Fruit fly (Drosophila melanogaster) whole organism, embryonic: ENCODE measurements around the gene Hph.

Experiments used
- Asciz ChIP-seq: fragments of 200-800 bp; sonication (Bioruptor generic); optimal IDR thresholded peaks from 2 replicates; lab custom pipeline; 2017; ENCODE audit warnings: missing biosample characterization, mild to moderate bottlenecking, missing genetic modification characterization, missing genetic modification reagents
- Atf6 ChIP-seq: fragments of 200-800 bp; sonication (Bioruptor generic); IDR thresholded peaks from 2 replicates; pipeline ENCODE4 v1.3.6; 2022; ENCODE audit warnings: missing biosample characterization, missing genetic modification characterization
- BEAF-32 ChIP-seq: fragments of 200-800 bp; sonication (Bioruptor generic); optimal IDR thresholded peaks from 3 replicates; lab custom pipeline; 2017; ENCODE audit warnings: missing biosample characterization, missing genetic modification characterization, mild to moderate bottlenecking, moderate library complexity, missing genetic modification reagents
- Bgb ChIP-seq: fragments of 200-800 bp; sonication (Bioruptor generic); IDR thresholded peaks from 2 replicates; pipeline ENCODE4 v1.3.6; 2022; ENCODE audit warnings: missing biosample characterization, missing genetic modification characterization; ENCODE audit not compliant: partially characterized antibody
- CG1233 ChIP-seq: fragments of 200-800 bp; sonication (Bioruptor generic); optimal IDR thresholded peaks from 4 replicates; lab custom pipeline; 2018; ENCODE audit warnings: missing biosample characterization, mild to moderate bottlenecking, missing genetic modification characterization
- CG12659 ChIP-seq: fragments of 200-800 bp; sonication (Bioruptor generic); optimal IDR thresholded peaks from 3 replicates; lab custom pipeline; 2017; ENCODE audit warnings: mild to moderate bottlenecking, missing biosample characterization, missing genetic modification reagents, missing genetic modification characterization
- CG12769 ChIP-seq: fragments of 200-800 bp; sonication (Bioruptor generic); optimal IDR thresholded peaks from 2 replicates; lab custom pipeline; 2019; ENCODE audit warnings: missing biosample characterization, mild to moderate bottlenecking, missing genetic modification characterization, moderate library complexity
- CG1647 ChIP-seq: fragments of 200-800 bp; sonication (Bioruptor generic); optimal IDR thresholded peaks from 3 replicates; lab custom pipeline; 2016; ENCODE audit warnings: missing biosample characterization, missing genetic modification characterization
- CG16863 ChIP-seq: fragments of 200-800 bp; sonication (Bioruptor generic); optimal IDR thresholded peaks from 3 replicates; lab custom pipeline; 2016; ENCODE audit warnings: missing biosample characterization, missing genetic modification characterization
- CG17359 ChIP-seq: fragments of 200-800 bp; sonication (Bioruptor generic); optimal IDR thresholded peaks from 3 replicates; lab custom pipeline; 2018; ENCODE audit warnings: missing biosample characterization, mild to moderate bottlenecking, missing genetic modification characterization, moderate library complexity
- CG17361 ChIP-seq: fragments of 200-800 bp; sonication (Bioruptor generic); IDR thresholded peaks from 3 replicates; pipeline ENCODE4 v1.3.6; 2022; ENCODE audit warnings: missing biosample characterization, missing genetic modification characterization
- CG17568 ChIP-seq: fragments of 200-800 bp; sonication (Bioruptor generic); optimal IDR thresholded peaks from 2 replicates; lab custom pipeline; 2018; ENCODE audit warnings: missing biosample characterization, mild to moderate bottlenecking, missing genetic modification characterization, moderate library complexity
- CG1792 ChIP-seq: fragments of 200-800 bp; sonication (Bioruptor generic); optimal IDR thresholded peaks from 2 replicates; lab custom pipeline; 2016; ENCODE audit warnings: missing biosample characterization, missing genetic modification characterization
- CG1832 ChIP-seq: fragments of 200-800 bp; sonication (Bioruptor generic); optimal IDR thresholded peaks from 2 replicates; lab custom pipeline; 2017; ENCODE audit warnings: missing biosample characterization, mild to moderate bottlenecking, missing genetic modification characterization, inconsistent platforms
- CG2129 ChIP-seq: fragments of 200-800 bp; sonication (Bioruptor generic); IDR thresholded peaks from 2 replicates; pipeline ENCODE4 v1.3.6; 2022; ENCODE audit warnings: missing biosample characterization, missing genetic modification characterization; ENCODE audit not compliant: partially characterized antibody
- CG2678 ChIP-seq: fragments of 200-800 bp; sonication (Bioruptor generic); optimal IDR thresholded peaks from 3 replicates; lab custom pipeline; 2019; ENCODE audit warnings: missing biosample characterization, mild to moderate bottlenecking, missing genetic modification characterization, moderate library complexity
- CG34224 ChIP-seq: fragments of 200-800 bp; sonication (Bioruptor generic); IDR thresholded peaks from 3 replicates; pipeline ENCODE4 v1.3.6; 2022; ENCODE audit warnings: missing biosample characterization, missing genetic modification characterization; ENCODE audit not compliant: partially characterized antibody
- CG3995 ChIP-seq: fragments of 200-800 bp; sonication (Bioruptor generic); optimal IDR thresholded peaks from 3 replicates; lab custom pipeline; 2016; ENCODE audit warnings: missing biosample characterization, missing genetic modification characterization
- CG6654 ChIP-seq: fragments of 200-800 bp; sonication (Bioruptor generic); optimal IDR thresholded peaks from 2 replicates; lab custom pipeline; 2017; ENCODE audit warnings: missing biosample characterization, mild to moderate bottlenecking, missing genetic modification characterization
- CG6813 ChIP-seq: fragments of 200-800 bp; sonication (Bioruptor generic); optimal IDR thresholded peaks from 2 replicates; lab custom pipeline; 2017; ENCODE audit warnings: missing biosample characterization, missing genetic modification characterization, mild to moderate bottlenecking, moderate library complexity, missing genetic modification reagents
- CG9727 ChIP-seq: fragments of 200-800 bp; sonication (Bioruptor generic); optimal IDR thresholded peaks from 3 replicates; lab custom pipeline; 2017; ENCODE audit warnings: missing biosample characterization, mild to moderate bottlenecking, missing genetic modification characterization
- CrebB ChIP-seq: fragments of 200-800 bp; sonication (Bioruptor generic); optimal IDR thresholded peaks from 3 replicates; lab custom pipeline; 2018; ENCODE audit warnings: missing biosample characterization, mild to moderate bottlenecking, missing genetic modification characterization
- E2f2 ChIP-seq: fragments of 200-800 bp; sonication (Bioruptor generic); IDR thresholded peaks from 2 replicates; pipeline ENCODE4 v1.3.6; 2022; ENCODE audit warnings: missing biosample characterization, missing genetic modification characterization
- GATAe ChIP-seq: fragments of 200-800 bp; sonication (Bioruptor generic); conservative IDR thresholded peaks from 2 replicates; pipeline ENCODE4 v1.3.6; 2022; ENCODE audit warnings: missing biosample characterization, missing genetic modification characterization
- Kr ChIP-seq: fragments of 200-800 bp; sonication (Bioruptor generic); optimal IDR thresholded peaks from 2 replicates; lab custom pipeline; 2017; ENCODE audit warnings: missing biosample characterization, mild to moderate bottlenecking, missing genetic modification characterization
- Poxn ChIP-seq: fragments of 200-800 bp; sonication (Bioruptor generic); IDR thresholded peaks from 2 replicates; pipeline ENCODE4 v1.3.6; 2022; ENCODE audit warnings: missing biosample characterization, missing genetic modification characterization
- Sin3A ChIP-seq: fragments of >200 bp; optimal IDR thresholded peaks from 2 replicates; lab custom pipeline; 2018
- Sox100B ChIP-seq: fragments of 200-800 bp; sonication (Bioruptor generic); optimal IDR thresholded peaks from 3 replicates; lab custom pipeline; 2018; ENCODE audit warnings: missing biosample characterization, mild to moderate bottlenecking, missing genetic modification characterization
- al ChIP-seq: fragments of 200-800 bp; sonication (Bioruptor generic); IDR thresholded peaks from 2 replicates; pipeline ENCODE4 v1.3.6; 2022; ENCODE audit warnings: missing biosample characterization, missing genetic modification characterization
- ci ChIP-seq: fragments of 200-800 bp; sonication (Bioruptor generic); IDR thresholded peaks from 3 replicates; pipeline ENCODE4 v1.3.6; 2022; ENCODE audit warnings: missing biosample characterization, missing genetic modification characterization
- da ChIP-seq: fragments of 200-800 bp; sonication (Bioruptor generic); optimal IDR thresholded peaks from 2 replicates; lab custom pipeline; 2016; ENCODE audit warnings: missing biosample characterization, missing genetic modification characterization
- dmrt99B ChIP-seq: fragments of 200-800 bp; sonication (Bioruptor generic); optimal IDR thresholded peaks from 2 replicates; lab custom pipeline; 2018; ENCODE audit warnings: missing biosample characterization, mild to moderate bottlenecking, missing genetic modification characterization, moderate library complexity
- dysf ChIP-seq: fragments of 200-800 bp; sonication (Bioruptor generic); IDR thresholded peaks from 3 replicates; pipeline ENCODE4 v1.3.6; 2022; ENCODE audit warnings: missing biosample characterization, missing genetic modification characterization
- eve ChIP-seq, 2 experiments: fragments of >200 bp; optimal IDR thresholded peaks; 2 replicates each; lab custom pipeline; 2017; ENCODE audit warnings: missing biosample characterization in 2 of 2, missing genetic modification characterization in 2 of 2
- gce ChIP-seq: fragments of 200-800 bp; sonication (Bioruptor generic); IDR thresholded peaks from 3 replicates; pipeline ENCODE4 v1.3.6; 2022; ENCODE audit warnings: missing biosample characterization, missing genetic modification characterization
- gcm ChIP-seq: fragments of 200-800 bp; sonication (Bioruptor generic); optimal IDR thresholded peaks from 2 replicates; lab custom pipeline; 2019; ENCODE audit warnings: missing biosample characterization, mild to moderate bottlenecking, missing genetic modification characterization, moderate library complexity
- gt ChIP-seq: fragments of 200-800 bp; sonication (Bioruptor generic); IDR thresholded peaks from 2 replicates; pipeline ENCODE4 v1.3.6; 2022; ENCODE audit warnings: missing biosample characterization, missing genetic modification characterization
- hkb ChIP-seq, 2 experiments: fragments of 200-800 bp in 1 of 2; fragments of >200 bp in 1 of 2; sonication (Bioruptor generic) in 1 of 2; IDR thresholded peaks in 1 of 2; optimal IDR thresholded peaks in 1 of 2; 2 replicates each; pipeline versions ENCODE4 v1.3.6 to Lab custom; 2017 to 2022; ENCODE audit warnings: missing biosample characterization in 1 of 2, missing genetic modification characterization in 1 of 2
- lab ChIP-seq: fragments of 200-800 bp; sonication (Bioruptor generic); optimal IDR thresholded peaks from 3 replicates; lab custom pipeline; 2017; ENCODE audit warnings: missing biosample characterization, missing genetic modification characterization, mild to moderate bottlenecking, moderate library complexity, missing genetic modification reagents
- pho ChIP-seq: fragments of 200-800 bp; sonication (Bioruptor generic); optimal IDR thresholded peaks from 2 replicates; lab custom pipeline; 2016; ENCODE audit warnings: missing biosample characterization, missing genetic modification characterization
- pita ChIP-seq: fragments of 200-800 bp; sonication (Bioruptor generic); optimal IDR thresholded peaks from 2 replicates; lab custom pipeline; 2017; ENCODE audit warnings: missing biosample characterization, mild to moderate bottlenecking, missing genetic modification characterization
- salm ChIP-seq: fragments of 200-800 bp; sonication (Bioruptor generic); optimal IDR thresholded peaks from 2 replicates; lab custom pipeline; 2018; ENCODE audit warnings: missing biosample characterization, mild to moderate bottlenecking, missing genetic modification characterization
- seq ChIP-seq: fragments of 200-800 bp; sonication (Bioruptor generic); IDR thresholded peaks from 2 replicates; pipeline ENCODE4 v1.3.6; 2022; ENCODE audit warnings: missing biosample characterization, missing genetic modification characterization
- tap ChIP-seq: fragments of 200-800 bp; optimal IDR thresholded peaks from 3 replicates; lab custom pipeline; 2019; ENCODE audit warnings: missing biosample characterization, mild to moderate bottlenecking, missing genetic modification characterization, moderate library complexity
- tgo ChIP-seq: fragments of 200-800 bp; sonication (Bioruptor generic); IDR thresholded peaks from 3 replicates; pipeline ENCODE4 v1.3.6; 2022; ENCODE audit warnings: missing biosample characterization, missing genetic modification characterization
- tll ChIP-seq, 2 experiments: fragments of 200-800 bp in 1 of 2; fragments of >200 bp in 1 of 2; sonication (Bioruptor generic) in 1 of 2; optimal IDR thresholded peaks; 2 replicates each; lab custom pipeline; 2017 to 2019; ENCODE audit warnings: missing biosample characterization in 2 of 2, missing genetic modification characterization in 2 of 2, mild to moderate bottlenecking in 1 of 2, moderate library complexity in 1 of 2
- wek ChIP-seq: fragments of 200-800 bp; sonication (Bioruptor generic); optimal IDR thresholded peaks from 3 replicates; lab custom pipeline; 2018; ENCODE audit warnings: missing biosample characterization, mild to moderate bottlenecking, missing genetic modification characterization, moderate library complexity
- z ChIP-seq: fragments of 200-800 bp; sonication (Bioruptor generic); IDR thresholded peaks from 3 replicates; pipeline ENCODE4 v1.3.6; 2022; ENCODE audit warnings: missing biosample characterization, missing genetic modification characterization

The Hph gene

dm6 chr3R:5302939-5303777 is 46.3 kb downstream of the Hph start (continued):
- TF ChIP-seq CG2129 (GFP tag; lab: Robert Waterston, UW) (no peak), dysf (peak; percentile 28; the same call in 1 of the 3 replicates), CG34224 (no peak), CG1233 (peak; percentile 21), wek (GFP tag; lab: Kevin White, UChicago) (peak; percentile 14), CG17359 (tag; lab: Kevin White, UChicago) (no peak), seq (GFP tag; lab: Robert Waterston, UW) (0 out of 2 replicates have a peak, but pooled peaks have one; percentile 42), Sin3A (lab: Kevin White, UChicago) (no peak), E2f2 (GFP tag; lab: Robert Waterston, UW) (0 out of 2 replicates have a peak, but pooled peaks have one; percentile 29), tap (tag; lab: Kevin White, UChicago) (peak; percentile 20), Kr (peak; percentile 29), Atf6 (GFP tag; lab: Robert Waterston, UW) (0 out of 2 replicates have a peak, but pooled peaks have one; percentile 39), z (no peak), hkb (optimal IDR thresholded peaks at IDR 0.05; lab: Kevin White, UChicago) (no peak), hkb (GFP tag; IDR thresholded peaks at IDR 0.05; lab: Robert Waterston, UW) (peak; percentile 30; the same call in 1 of the 2 replicates), al (GFP tag; lab: Robert Waterston, UW) (no peak), pita (GFP tag; lab: Kevin White, UChicago) (no peak), CG3995 (no peak), tgo (GFP tag; lab: Robert Waterston, UW) (no peak), Asciz (peak; percentile 5), pho (peak; percentile 3), CG2678 (peak; percentile 2), Poxn (GFP tag; lab: Robert Waterston, UW) (no peak), GATAe (GFP tag; lab: Robert Waterston, UW) (no peak), da (GFP tag; lab: Kevin White, UChicago) (no peak), ci (GFP tag; lab: Robert Waterston, UW) (peak; percentile 67; the same call in 1 of the 3 replicates), CG6813 (peak; percentile 27), eve (GFP tag; optimal IDR thresholded peaks at IDR 0.05; lab: Kevin White, UChicago) (no peak), BEAF-32 (no peak), gce (GFP tag; lab: Robert Waterston, UW) (peak; percentile 15; the same call in 1 of the 3 replicates), CrebB (tag; lab: Kevin White, UChicago) (no peak), CG17361 (GFP tag; lab: Robert Waterston, UW) (no peak), CG12769 (peak; percentile 16), CG16863 (GFP tag; lab: Kevin White, UChicago) (no peak), CG1792 (GFP tag; lab: Kevin White, UChicago) (no peak), gt (GFP tag; lab: Robert Waterston, UW) (no peak), Sox100B (GFP tag; lab: Kevin White, UChicago) (peak; percentile 28), CG9727 (GFP tag; lab: Kevin White, UChicago) (peak; percentile 2), tll (GFP tag; optimal IDR thresholded peaks at IDR 0.05; lab: Kevin White, UChicago) (peak in 1 of 2 experiments; percentile 81), CG12659 (GFP tag; lab: Kevin White, UChicago) (peak; percentile 7), Bgb (GFP tag; lab: Robert Waterston, UW) (no peak), CG1832 (no peak), CG6654 (GFP tag; lab: Kevin White, UChicago) (no peak), lab (GFP tag; lab: Kevin White, UChicago) (peak; percentile 41), dmrt99B (no peak), gcm (GFP tag; lab: Kevin White, UChicago) (no peak), CG17568 (no peak), CG1647 (GFP tag; lab: Kevin White, UChicago) (no peak), salm (tag; lab: Kevin White, UChicago) (no peak)
